Fruit fly (Drosophila melanogaster) whole organism, embryonic: ENCODE data around the gene CG7006.

Experiments used
- Awh ChIP-seq: fragments of 200-800 bp; sonication (Bioruptor generic); IDR thresholded peaks from 2 replicates; pipeline ENCODE4, ENCODE4 v1.3.6; 2022; ENCODE audit warnings: missing biosample characterization, missing genetic modification characterization
- Blimp-1 ChIP-seq: fragments of 200-800 bp; sonication (Bioruptor generic); optimal IDR thresholded peaks from 3 replicates; lab custom pipeline; 2018; ENCODE audit warnings: missing biosample characterization, missing genetic modification characterization, mild to moderate bottlenecking, moderate library complexity, missing genetic modification reagents
- CG10147 ChIP-seq: fragments of 200-800 bp; sonication (Bioruptor generic); optimal IDR thresholded peaks from 2 replicates; lab custom pipeline; 2019; ENCODE audit warnings: missing biosample characterization, mild to moderate bottlenecking, missing genetic modification characterization, moderate library complexity
- CG11456 ChIP-seq: fragments of 200-800 bp; sonication (Bioruptor generic); IDR thresholded peaks from 3 replicates; pipeline ENCODE4 v1.3.6; 2022; ENCODE audit warnings: missing biosample characterization, missing genetic modification characterization
- CG13123 ChIP-seq: fragments of 200-800 bp; sonication (Bioruptor generic); optimal IDR thresholded peaks from 2 replicates; lab custom pipeline; 2016; ENCODE audit warnings: missing biosample characterization, missing genetic modification characterization
- CG14441 ChIP-seq: fragments of 200-800 bp; sonication (Bioruptor generic); IDR thresholded peaks from 2 replicates; pipeline ENCODE4 v1.3.6; 2022; ENCODE audit warnings: missing biosample characterization, missing genetic modification characterization
- CG14667 ChIP-seq: fragments of 200-800 bp; sonication (Bioruptor generic); IDR thresholded peaks from 2 replicates; pipeline ENCODE4 v1.3.6; 2022; ENCODE audit warnings: missing biosample characterization, missing genetic modification characterization
- CG1602 ChIP-seq: fragments of 200-800 bp; sonication (Bioruptor generic); optimal IDR thresholded peaks from 3 replicates; lab custom pipeline; 2016; ENCODE audit warnings: missing biosample characterization, missing genetic modification characterization
- CG16813 ChIP-seq: fragments of 200-800 bp; sonication (Bioruptor generic); IDR thresholded peaks from 3 replicates; pipeline ENCODE4 v1.3.6; 2022; ENCODE audit warnings: missing biosample characterization, missing genetic modification characterization; ENCODE audit not compliant: partially characterized antibody
- CG1792 ChIP-seq: fragments of 200-800 bp; sonication (Bioruptor generic); optimal IDR thresholded peaks from 2 replicates; lab custom pipeline; 2016; ENCODE audit warnings: missing biosample characterization, missing genetic modification characterization
- CG1832 ChIP-seq: fragments of 200-800 bp; sonication (Bioruptor generic); optimal IDR thresholded peaks from 2 replicates; lab custom pipeline; 2017; ENCODE audit warnings: missing biosample characterization, mild to moderate bottlenecking, missing genetic modification characterization, inconsistent platforms
- CG2889 ChIP-seq: fragments of 200-800 bp; sonication (Bioruptor generic); IDR thresholded peaks from 3 replicates; pipeline ENCODE4 v1.3.6; 2022; ENCODE audit warnings: missing biosample characterization, missing genetic modification characterization
- CG33213 ChIP-seq: fragments of 200-800 bp; sonication (Bioruptor generic); optimal IDR thresholded peaks from 3 replicates; lab custom pipeline; 2016; ENCODE audit warnings: missing biosample characterization, missing genetic modification characterization
- CG43689 ChIP-seq: fragments of 200-800 bp; sonication (Bioruptor generic); IDR thresholded peaks from 2 replicates; pipeline ENCODE4 v1.3.6; 2022; ENCODE audit warnings: missing biosample characterization, missing genetic modification characterization
- CG5953 ChIP-seq: fragments of 200-800 bp; sonication (Bioruptor generic); IDR thresholded peaks from 2 replicates; pipeline ENCODE4 v1.3.6; 2022; ENCODE audit warnings: missing biosample characterization, missing genetic modification characterization
- CG6175 ChIP-seq: fragments of 200-800 bp; sonication (Bioruptor generic); IDR thresholded peaks from 3 replicates; pipeline ENCODE4 v1.3.6; 2022; ENCODE audit warnings: missing biosample characterization, missing genetic modification characterization
- CG6689 ChIP-seq: fragments of 200-800 bp; sonication (Bioruptor generic); IDR thresholded peaks from 2 replicates; pipeline ENCODE4 v1.3.6; 2022; ENCODE audit warnings: missing biosample characterization, missing genetic modification characterization
- CG7357 ChIP-seq: fragments of 200-800 bp; sonication (Bioruptor generic); IDR thresholded peaks from 3 replicates; pipeline ENCODE4 v1.3.6; 2022; ENCODE audit warnings: missing biosample characterization, missing genetic modification characterization
- CG8359 ChIP-seq: fragments of 200-800 bp; sonication (Bioruptor generic); optimal IDR thresholded peaks from 2 replicates; lab custom pipeline; 2017; ENCODE audit warnings: missing biosample characterization, mild to moderate bottlenecking, missing genetic modification characterization, borderline replicate concordance
- CG9797 ChIP-seq: fragments of 200-800 bp; sonication (Bioruptor generic); optimal IDR thresholded peaks from 3 replicates; lab custom pipeline; 2018; ENCODE audit warnings: missing biosample characterization, mild to moderate bottlenecking, missing genetic modification characterization
- HmgZ ChIP-seq: fragments of 200-800 bp; sonication (Bioruptor generic); optimal IDR thresholded peaks from 2 replicates; lab custom pipeline; 2018; ENCODE audit warnings: missing biosample characterization, mild to moderate bottlenecking, missing genetic modification characterization
- Kr ChIP-seq: fragments of 200-800 bp; sonication (Bioruptor generic); optimal IDR thresholded peaks from 2 replicates; lab custom pipeline; 2017; ENCODE audit warnings: missing biosample characterization, mild to moderate bottlenecking, missing genetic modification characterization
- Opbp ChIP-seq: fragments of 200-800 bp; sonication (Bioruptor generic); IDR thresholded peaks from 3 replicates; pipeline ENCODE4 v1.3.6; 2022; ENCODE audit warnings: missing biosample characterization, missing genetic modification characterization; ENCODE audit not compliant: partially characterized antibody
- Taf1 ChIP-seq: fragments of 200-800 bp; sonication (Bioruptor generic); IDR thresholded peaks from 2 replicates; pipeline ENCODE4 v1.3.6; 2022; ENCODE audit warnings: missing biosample characterization, missing genetic modification characterization
- Vsx1 ChIP-seq: fragments of 200-800 bp; sonication (Bioruptor generic); optimal IDR thresholded peaks from 2 replicates; lab custom pipeline; 2017; ENCODE audit warnings: missing biosample characterization, mild to moderate bottlenecking, missing genetic modification characterization, missing genetic modification reagents
- abd-A ChIP-seq: fragments of 200-800 bp; sonication (Bioruptor generic); optimal IDR thresholded peaks from 3 replicates; lab custom pipeline; 2019; ENCODE audit warnings: missing biosample characterization, mild to moderate bottlenecking, missing genetic modification characterization, moderate library complexity
- ac ChIP-seq: fragments of 200-800 bp; sonication (Bioruptor generic); optimal IDR thresholded peaks from 3 replicates; lab custom pipeline; 2017; ENCODE audit warnings: missing biosample characterization, mild to moderate bottlenecking, missing genetic modification characterization
- caup ChIP-seq: fragments of 200-800 bp; sonication (Bioruptor generic); optimal IDR thresholded peaks from 3 replicates; lab custom pipeline; 2017; ENCODE audit warnings: missing biosample characterization, mild to moderate bottlenecking, missing genetic modification characterization, moderate library complexity; ENCODE audit not compliant: severe bottlenecking
- disco-r ChIP-seq: fragments of 200-800 bp; sonication (Bioruptor generic); optimal IDR thresholded peaks from 2 replicates; lab custom pipeline; 2016; ENCODE audit warnings: missing biosample characterization, missing genetic modification characterization
- dpn ChIP-seq, 2 experiments: fragments of 200-800 bp; sonication (Bioruptor generic); optimal IDR thresholded peaks; 3 replicates each; lab custom pipeline; 2016; ENCODE audit warnings: missing biosample characterization in 2 of 2, missing genetic modification characterization in 2 of 2
- emc ChIP-seq: fragments of 200-800 bp; sonication (Bioruptor generic); optimal IDR thresholded peaks from 2 replicates; lab custom pipeline; 2016; ENCODE audit warnings: missing biosample characterization, missing genetic modification characterization
- eve ChIP-seq, 2 experiments: fragments of >200 bp; optimal IDR thresholded peaks; 2 replicates each; lab custom pipeline; 2017; ENCODE audit warnings: missing biosample characterization in 2 of 2, missing genetic modification characterization in 2 of 2
- exex ChIP-seq: fragments of 200-800 bp; sonication (Bioruptor generic); optimal IDR thresholded peaks from 4 replicates; lab custom pipeline; 2018; ENCODE audit warnings: missing biosample characterization, mild to moderate bottlenecking, missing genetic modification characterization, moderate library complexity
- gce ChIP-seq: fragments of 200-800 bp; sonication (Bioruptor generic); IDR thresholded peaks from 3 replicates; pipeline ENCODE4 v1.3.6; 2022; ENCODE audit warnings: missing biosample characterization, missing genetic modification characterization
- gem ChIP-seq: fragments of 200-800 bp; sonication (Bioruptor generic); optimal IDR thresholded peaks from 2 replicates; lab custom pipeline; 2019; ENCODE audit warnings: missing biosample characterization, mild to moderate bottlenecking, missing genetic modification characterization, moderate library complexity
- her ChIP-seq: fragments of 200-800 bp; sonication (Bioruptor generic); optimal IDR thresholded peaks from 2 replicates; lab custom pipeline; 2016; ENCODE audit warnings: missing biosample characterization, missing genetic modification characterization
- kah ChIP-seq: fragments of 200-800 bp; sonication (Bioruptor generic); optimal IDR thresholded peaks from 2 replicates; lab custom pipeline; 2018; ENCODE audit warnings: missing biosample characterization, mild to moderate bottlenecking, missing genetic modification characterization
- lbe ChIP-seq: fragments of 200-800 bp; sonication (Bioruptor generic); optimal IDR thresholded peaks from 2 replicates; lab custom pipeline; 2016; ENCODE audit warnings: missing biosample characterization, mild to moderate bottlenecking, missing genetic modification characterization
- lov ChIP-seq, 2 experiments: fragments of 200-800 bp in 1 of 2; fragments of >200 bp in 1 of 2; sonication (Bioruptor generic) in 1 of 2; IDR thresholded peaks in 1 of 2; optimal IDR thresholded peaks in 1 of 2; 2 replicates in 1 of 2; 3 replicates in 1 of 2; pipeline versions ENCODE4 v1.3.6 to Lab custom; 2017 to 2022; ENCODE audit warnings: missing biosample characterization in 1 of 2, missing genetic modification characterization in 1 of 2
- luna ChIP-seq: fragments of 200-800 bp; sonication (Bioruptor generic); optimal IDR thresholded peaks from 2 replicates; lab custom pipeline; 2016; ENCODE audit warnings: missing biosample characterization, missing genetic modification characterization
- odd ChIP-seq: fragments of 200-800 bp; sonication (Bioruptor generic); optimal IDR thresholded peaks from 2 replicates; lab custom pipeline; 2017; ENCODE audit warnings: missing biosample characterization, mild to moderate bottlenecking, missing genetic modification characterization
- p53 ChIP-seq: fragments of 200-800 bp; sonication (Bioruptor generic); optimal IDR thresholded peaks from 2 replicates; lab custom pipeline; 2016; ENCODE audit warnings: missing biosample characterization, missing genetic modification characterization
- pho ChIP-seq: fragments of 200-800 bp; sonication (Bioruptor generic); optimal IDR thresholded peaks from 2 replicates; lab custom pipeline; 2016; ENCODE audit warnings: missing biosample characterization, missing genetic modification characterization
- phol ChIP-seq: fragments of 200-800 bp; sonication (Bioruptor generic); optimal IDR thresholded peaks from 3 replicates; lab custom pipeline; 2018; ENCODE audit warnings: missing biosample characterization, mild to moderate bottlenecking, missing genetic modification characterization, moderate library complexity
- pita ChIP-seq: fragments of 200-800 bp; sonication (Bioruptor generic); optimal IDR thresholded peaks from 2 replicates; lab custom pipeline; 2017; ENCODE audit warnings: missing biosample characterization, mild to moderate bottlenecking, missing genetic modification characterization
- salm ChIP-seq: fragments of 200-800 bp; sonication (Bioruptor generic); optimal IDR thresholded peaks from 2 replicates; lab custom pipeline; 2018; ENCODE audit warnings: missing biosample characterization, mild to moderate bottlenecking, missing genetic modification characterization
- sim ChIP-seq: fragments of 200-800 bp; sonication (Bioruptor generic); IDR thresholded peaks from 2 replicates; pipeline ENCODE4 v1.3.6; 2022; ENCODE audit warnings: missing biosample characterization, missing genetic modification characterization
- tgo ChIP-seq: fragments of 200-800 bp; sonication (Bioruptor generic); IDR thresholded peaks from 3 replicates; pipeline ENCODE4 v1.3.6; 2022; ENCODE audit warnings: missing biosample characterization, missing genetic modification characterization
- vfl ChIP-seq: fragments of 200-800 bp; sonication (Bioruptor generic); optimal IDR thresholded peaks from 2 replicates; lab custom pipeline; 2016; ENCODE audit warnings: missing biosample characterization, missing genetic modification characterization

The CG7006 gene

DNA sequence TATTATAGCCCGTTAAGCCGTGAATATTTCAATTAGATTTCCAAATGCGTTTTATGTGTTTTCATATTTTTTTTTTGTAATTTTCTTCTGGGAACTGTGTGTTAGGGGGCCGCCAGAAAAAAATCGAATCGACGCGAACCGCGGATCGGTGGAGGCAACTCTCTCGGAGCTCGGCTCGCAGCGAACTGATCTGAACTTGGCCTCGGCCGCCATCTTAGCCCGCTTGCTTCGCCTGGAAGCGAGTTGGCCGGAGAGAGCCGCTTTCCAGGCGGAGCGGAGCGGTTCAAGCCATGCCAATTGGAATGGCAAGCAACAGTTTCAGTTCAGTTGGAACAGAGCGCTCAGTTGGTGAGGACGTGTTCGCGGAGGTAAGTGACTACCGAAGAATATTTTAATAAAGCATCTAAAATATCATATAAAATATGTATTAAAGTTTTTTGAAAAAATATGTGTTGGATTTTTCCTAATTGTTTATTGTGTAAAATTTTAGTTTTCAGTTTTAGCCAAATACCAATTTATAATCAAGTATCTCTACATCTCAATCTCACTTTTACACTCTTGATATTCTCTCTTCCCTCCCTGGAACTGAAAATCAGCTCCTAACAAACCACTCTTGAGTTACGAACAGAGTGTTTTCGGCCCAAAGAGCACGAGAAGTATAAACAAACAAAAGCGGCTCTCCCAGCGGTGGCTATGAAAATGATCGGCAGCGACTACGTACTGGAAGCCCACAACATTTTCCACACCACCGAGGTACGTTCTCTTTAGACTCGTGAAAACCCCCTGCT is 44.2 kb downstream of the CG7006 start, which contains the start of the genes CG31121 and CG11069 (continued):
- TF ChIP-seq abd-A (tag; lab: Kevin White, UChicago) (no peak), CG14667 (GFP tag; lab: Robert Waterston, UW) (no peak), pho (GFP tag; lab: Kevin White, UChicago) (no peak), CG33213 (no peak), gem (tag; lab: Kevin White, UChicago) (no peak), Blimp-1 (no peak), kah (GFP tag; lab: Kevin White, UChicago) (peak; percentile 4), CG16813 (GFP tag; lab: Robert Waterston, UW) (0 out of 3 replicates have a peak, but pooled peaks have one; percentile 15), CG1832 (no peak), HmgZ (no peak), CG13123 (no peak), CG6689 (GFP tag; lab: Robert Waterston, UW) (no peak), CG10147 (GFP tag; lab: Kevin White, UChicago) (no peak), CG9797 (no peak), CG14441 (GFP tag; lab: Robert Waterston, UW) (no peak), caup (GFP tag; lab: Kevin White, UChicago) (no peak), sim (GFP tag; lab: Robert Waterston, UW) (no peak), Opbp (GFP tag; lab: Robert Waterston, UW) (0 out of 3 replicates have a peak, but pooled peaks have one; percentile 42), dpn (GFP tag; optimal IDR thresholded peaks at IDR 0.05; lab: Kevin White, UChicago) (no peak), her (GFP tag; lab: Kevin White, UChicago) (no peak), disco-r (GFP tag; lab: Kevin White, UChicago) (no peak), CG1792 (GFP tag; lab: Kevin White, UChicago) (no peak), ac (GFP tag; lab: Kevin White, UChicago) (no peak), Taf1 (GFP tag; lab: Robert Waterston, UW) (no peak), CG43689 (no peak), vfl (GFP tag; lab: Kevin White, UChicago) (no peak), emc (GFP tag; lab: Kevin White, UChicago) (no peak), lbe (GFP tag; lab: Kevin White, UChicago) (no peak), tgo (GFP tag; lab: Robert Waterston, UW) (no peak), CG7357 (GFP tag; lab: Robert Waterston, UW) (no peak), Kr (no peak), pita (no peak), lov (optimal IDR thresholded peaks at IDR 0.05; lab: Kevin White, UChicago) (no peak), lov (GFP tag; IDR thresholded peaks at IDR 0.05; lab: Robert Waterston, UW) (no peak), CG2889 (GFP tag; lab: Robert Waterston, UW) (no peak), CG1602 (GFP tag; lab: Kevin White, UChicago) (no peak), salm (tag; lab: Kevin White, UChicago) (no peak), phol (tag; lab: Kevin White, UChicago) (peak; percentile 61), eve (GFP tag; optimal IDR thresholded peaks at IDR 0.05; lab: Kevin White, UChicago) (no peak), Awh (GFP tag; lab: Robert Waterston, UW) (no peak), CG11456 (GFP tag; lab: Robert Waterston, UW) (no peak), Vsx1 (GFP tag; lab: Kevin White, UChicago) (no peak), CG8359 (GFP tag; lab: Kevin White, UChicago) (no peak), p53 (no peak), CG5953 (GFP tag; lab: Robert Waterston, UW) (no peak), gce (peak; percentile 12; the same call in 1 of the 3 replicates), exex (tag; lab: Kevin White, UChicago) (no peak), CG6175 (no peak), odd (GFP tag; lab: Kevin White, UChicago) (no peak), luna (GFP tag; lab: Kevin White, UChicago) (no peak)
